Worm (Caenorhabditis elegans) whole organism, L1 larva: ENCODE measurements around the gene tgn-38.

Experiments
- C34B4.2 ChIP-seq: sonication (generic microtip); optimal IDR thresholded peaks from 2 replicates; lab custom pipeline; 2017; ENCODE audit warnings: mild to moderate bottlenecking, missing genetic modification characterization, missing compliant biosample characterization
- F16B12.6 ChIP-seq: fragments of 150-350 bp; optimal IDR thresholded peaks from 2 replicates; lab custom pipeline; 2014; ENCODE audit warnings: missing biosample characterization, missing genetic modification characterization
- Y116A8C.19 ChIP-seq: sonication (generic microtip); optimal IDR thresholded peaks from 2 replicates; lab custom pipeline; 2016; ENCODE audit warnings: missing compliant biosample characterization, missing genetic modification characterization, borderline replicate concordance
- aly-2 ChIP-seq: fragments of 150-350 bp; optimal IDR thresholded peaks from 2 replicates; lab custom pipeline; 2014; ENCODE audit warnings: missing biosample characterization, missing genetic modification characterization
- ceh-8 ChIP-seq: fragments of 200-800 bp; sonication (Bioruptor generic); optimal IDR thresholded peaks from 2 replicates; lab custom pipeline; 2018; ENCODE audit warnings: mild to moderate bottlenecking, missing genetic modification characterization, moderate library complexity, missing compliant biosample characterization
- ces-1 ChIP-seq: fragments of 150-350 bp; optimal IDR thresholded peaks from 2 replicates; lab custom pipeline; 2014; ENCODE audit warnings: missing biosample characterization, missing genetic modification reagents, missing genetic modification characterization
- dsc-1 ChIP-seq: sonication (generic microtip); optimal IDR thresholded peaks from 2 replicates; lab custom pipeline; 2016; ENCODE audit warnings: mild to moderate bottlenecking, missing genetic modification characterization, missing compliant biosample characterization
- efl-1 ChIP-seq, 4 experiments: fragments of 150-350 bp; optimal IDR thresholded peaks in 3 of 4; peaks in 1 of 4; 1 replicate in 1 of 4; 2 replicates in 3 of 4; lab custom pipeline; 2014; ENCODE audit warnings: missing biosample characterization in 2 of 4, missing genetic modification characterization in 2 of 4, missing genetic modification reagents in 2 of 4
- egl-27 ChIP-seq, 2 experiments: fragments of 150-350 bp in 1 of 2; sonication (generic microtip); optimal IDR thresholded peaks; 3 replicates each; lab custom pipeline; 2017 to 2018; ENCODE audit warnings: missing biosample characterization in 2 of 2, missing genetic modification characterization in 2 of 2, missing genetic modification reagents in 2 of 2
- elt-3 ChIP-seq, 6 experiments: fragments of 150-350 bp in 1 of 6; sonication (generic microtip); optimal IDR thresholded peaks; 2 replicates each; lab custom pipeline; 2017 to 2018; ENCODE audit warnings: missing biosample characterization in 6 of 6, missing genetic modification characterization in 6 of 6, inconsistent platforms in 1 of 6
- fkh-10 ChIP-seq: sonication (generic microtip); optimal IDR thresholded peaks from 2 replicates; lab custom pipeline; 2017; ENCODE audit warnings: missing biosample characterization, missing genetic modification reagents, missing genetic modification characterization
- fkh-4 ChIP-seq: sonication (generic microtip); optimal IDR thresholded peaks from 2 replicates; lab custom pipeline; 2016; ENCODE audit warnings: missing compliant biosample characterization, missing genetic modification characterization, borderline replicate concordance
- fkh-8 ChIP-seq: sonication (generic microtip); optimal IDR thresholded peaks from 2 replicates; lab custom pipeline; 2016; ENCODE audit warnings: mild to moderate bottlenecking, missing genetic modification characterization, missing compliant biosample characterization
- hlh-17 ChIP-seq: fragments of 200-800 bp; sonication (Bioruptor generic); optimal IDR thresholded peaks from 2 replicates; lab custom pipeline; 2018; ENCODE audit warnings: missing genetic modification characterization, mild to moderate bottlenecking, missing compliant biosample characterization, moderate library complexity, borderline replicate concordance
- hlh-4 ChIP-seq: sonication (generic microtip); optimal IDR thresholded peaks from 2 replicates; lab custom pipeline; 2016; ENCODE audit warnings: mild to moderate bottlenecking, missing genetic modification characterization, missing compliant biosample characterization
- hpl-2 ChIP-seq: fragments of 150-350 bp; optimal IDR thresholded peaks from 2 replicates; lab custom pipeline; 2014; ENCODE audit warnings: missing biosample characterization, missing genetic modification reagents, missing genetic modification characterization
- irx-1 ChIP-seq: sonication (generic microtip); optimal IDR thresholded peaks from 2 replicates; lab custom pipeline; 2016; ENCODE audit warnings: missing genetic modification characterization, missing compliant biosample characterization
- isw-1 ChIP-seq: fragments of 200-800 bp; sonication (Bioruptor generic); IDR thresholded peaks from 2 replicates; pipeline ENCODE4 v1.3.6; 2022; ENCODE audit warnings: missing genetic modification characterization, missing compliant biosample characterization
- lin-14 ChIP-seq: fragments of 200-800 bp; sonication (Bioruptor generic); optimal IDR thresholded peaks from 2 replicates; lab custom pipeline; 2018; ENCODE audit warnings: mild to moderate bottlenecking, missing genetic modification characterization, moderate library complexity, missing compliant biosample characterization
- lin-15B ChIP-seq: fragments of 150-350 bp; sonication (generic microtip); optimal IDR thresholded peaks from 3 replicates; lab custom pipeline; 2014; ENCODE audit warnings: missing biosample characterization, missing genetic modification characterization
- lin-35 ChIP-seq, 2 experiments: fragments of 150-350 bp; optimal IDR thresholded peaks; 2 replicates each; lab custom pipeline; 2014; ENCODE audit warnings: missing biosample characterization in 2 of 2, missing genetic modification characterization in 2 of 2, missing genetic modification reagents in 2 of 2
- lir-3 ChIP-seq: sonication (generic microtip); optimal IDR thresholded peaks from 2 replicates; lab custom pipeline; 2016; ENCODE audit warnings: mild to moderate bottlenecking, missing genetic modification characterization, moderate library complexity, missing compliant biosample characterization; ENCODE audit not compliant: poor library complexity
- lsy-2 ChIP-seq, 2 experiments: fragments of 150-350 bp; optimal IDR thresholded peaks; 2 replicates each; lab custom pipeline; 2014; ENCODE audit warnings: missing biosample characterization in 2 of 2, missing genetic modification characterization in 2 of 2
- mef-2 ChIP-seq: fragments of 150-350 bp; optimal IDR thresholded peaks from 2 replicates; lab custom pipeline; 2014; ENCODE audit warnings: missing biosample characterization, missing genetic modification characterization
- nhr-11 ChIP-seq: fragments of 150-350 bp; optimal IDR thresholded peaks from 2 replicates; lab custom pipeline; 2014; ENCODE audit warnings: missing biosample characterization, missing genetic modification characterization
- nhr-12 ChIP-seq: sonication (generic microtip); optimal IDR thresholded peaks from 2 replicates; lab custom pipeline; 2017; ENCODE audit warnings: missing biosample characterization, missing genetic modification characterization
- nhr-19 ChIP-seq: fragments of 200-800 bp; sonication (Bioruptor generic); conservative IDR thresholded peaks from 2 replicates; pipeline ENCODE4 v1.3.6; 2022; ENCODE audit warnings: missing genetic modification characterization, missing compliant biosample characterization
- nhr-20 ChIP-seq: sonication (generic microtip); optimal IDR thresholded peaks from 2 replicates; lab custom pipeline; 2016; ENCODE audit warnings: mild to moderate bottlenecking, missing genetic modification characterization, missing compliant biosample characterization
- nhr-237 ChIP-seq: fragments of 150-350 bp; optimal IDR thresholded peaks from 2 replicates; lab custom pipeline; 2014; ENCODE audit warnings: missing biosample characterization, missing genetic modification characterization
- nhr-28 ChIP-seq: fragments of 150-350 bp; optimal IDR thresholded peaks from 2 replicates; lab custom pipeline; 2014; ENCODE audit warnings: missing biosample characterization, missing genetic modification characterization
- nhr-77 ChIP-seq: fragments of 150-350 bp; optimal IDR thresholded peaks from 2 replicates; lab custom pipeline; 2014; ENCODE audit warnings: missing biosample characterization, missing genetic modification characterization
- nhr-84 ChIP-seq: sonication (generic microtip); optimal IDR thresholded peaks from 2 replicates; lab custom pipeline; 2017; ENCODE audit warnings: missing biosample characterization, missing genetic modification characterization
- nhr-85 ChIP-seq: sonication (generic microtip); peaks from one replicate; lab custom pipeline; 2016; ENCODE audit warnings: missing genetic modification characterization, inconsistent platforms, missing compliant biosample characterization
- pag-3 ChIP-seq: sonication (generic microtip); optimal IDR thresholded peaks from 2 replicates; lab custom pipeline; 2017; ENCODE audit warnings: missing genetic modification characterization, mild to moderate bottlenecking, missing compliant biosample characterization, antibody characterized with exemption, borderline replicate concordance; ENCODE audit not compliant: insufficient read depth
- pax-3 ChIP-seq: fragments of 200-800 bp; sonication (Bioruptor generic); optimal IDR thresholded peaks from 2 replicates; lab custom pipeline; 2018; ENCODE audit warnings: mild to moderate bottlenecking, missing genetic modification characterization, moderate library complexity, missing compliant biosample characterization
- rnt-1 ChIP-seq: sonication (generic microtip); optimal IDR thresholded peaks from 2 replicates; lab custom pipeline; 2016; ENCODE audit warnings: mild to moderate bottlenecking, missing genetic modification characterization, moderate library complexity, missing compliant biosample characterization
- skn-1 ChIP-seq: fragments of 150-350 bp; optimal IDR thresholded peaks from 2 replicates; lab custom pipeline; 2014; ENCODE audit warnings: missing biosample characterization, missing genetic modification characterization
- snpc-4 ChIP-seq: fragments of 150-350 bp; optimal IDR thresholded peaks from 2 replicates; lab custom pipeline; 2014; ENCODE audit warnings: missing biosample characterization, missing genetic modification characterization
- snu-23 ChIP-seq: sonication (generic microtip); optimal IDR thresholded peaks from 2 replicates; lab custom pipeline; 2016; ENCODE audit warnings: missing genetic modification characterization, missing compliant biosample characterization
- sox-4 ChIP-seq: sonication (generic microtip); optimal IDR thresholded peaks from 2 replicates; lab custom pipeline; 2016; ENCODE audit warnings: missing genetic modification characterization, missing compliant biosample characterization
- sptf-1 ChIP-seq: fragments of 150-350 bp; optimal IDR thresholded peaks from 2 replicates; lab custom pipeline; 2014; ENCODE audit warnings: missing biosample characterization, missing genetic modification characterization
- sup-37 ChIP-seq: fragments of 200-800 bp; sonication (Bioruptor generic); optimal IDR thresholded peaks from 2 replicates; lab custom pipeline; 2018; ENCODE audit warnings: mild to moderate bottlenecking, missing genetic modification characterization, missing compliant biosample characterization
- swsn-7 ChIP-seq: sonication (generic microtip); optimal IDR thresholded peaks from 2 replicates; lab custom pipeline; 2016; ENCODE audit warnings: missing genetic modification characterization, missing compliant biosample characterization
- tbx-2 ChIP-seq: sonication (generic microtip); optimal IDR thresholded peaks from 2 replicates; lab custom pipeline; 2016; ENCODE audit warnings: missing genetic modification characterization, missing compliant biosample characterization
- tlp-1 ChIP-seq: fragments of 150-350 bp; optimal IDR thresholded peaks from 2 replicates; lab custom pipeline; 2014; ENCODE audit warnings: missing biosample characterization, missing genetic modification characterization
- unc-30 ChIP-seq: sonication (generic microtip); optimal IDR thresholded peaks from 2 replicates; lab custom pipeline; 2017; ENCODE audit warnings: missing biosample characterization, missing genetic modification characterization
- unc-62 ChIP-seq: fragments of 150-350 bp; optimal IDR thresholded peaks from 2 replicates; lab custom pipeline; 2014; ENCODE audit warnings: missing biosample characterization, missing genetic modification reagents, missing genetic modification characterization
- unc-98 ChIP-seq: fragments of 200-800 bp; sonication (Bioruptor generic); IDR thresholded peaks from 2 replicates; pipeline ENCODE4 v1.3.6; 2022; ENCODE audit warnings: missing genetic modification characterization, missing compliant biosample characterization
- xbp-1 ChIP-seq: sonication (generic microtip); optimal IDR thresholded peaks from 2 replicates; lab custom pipeline; 2016; ENCODE audit warnings: missing genetic modification characterization, missing compliant biosample characterization
- zag-1 ChIP-seq: fragments of 150-350 bp; optimal IDR thresholded peaks from 2 replicates; lab custom pipeline; 2014; ENCODE audit warnings: missing biosample characterization, missing genetic modification characterization
- zip-4 ChIP-seq: fragments of 200-800 bp; sonication (Bioruptor generic); optimal IDR thresholded peaks from 2 replicates; lab custom pipeline; 2018; ENCODE audit warnings: mild to moderate bottlenecking, missing genetic modification characterization, moderate library complexity, missing compliant biosample characterization
- ztf-11 ChIP-seq, 2 experiments: sonication (generic microtip); optimal IDR thresholded peaks; 2 replicates each; lab custom pipeline; 2016 to 2017; ENCODE audit warnings: missing genetic modification characterization in 2 of 2, missing biosample characterization in 1 of 2, missing compliant biosample characterization in 1 of 2

tgn-38 gene

DNA sequence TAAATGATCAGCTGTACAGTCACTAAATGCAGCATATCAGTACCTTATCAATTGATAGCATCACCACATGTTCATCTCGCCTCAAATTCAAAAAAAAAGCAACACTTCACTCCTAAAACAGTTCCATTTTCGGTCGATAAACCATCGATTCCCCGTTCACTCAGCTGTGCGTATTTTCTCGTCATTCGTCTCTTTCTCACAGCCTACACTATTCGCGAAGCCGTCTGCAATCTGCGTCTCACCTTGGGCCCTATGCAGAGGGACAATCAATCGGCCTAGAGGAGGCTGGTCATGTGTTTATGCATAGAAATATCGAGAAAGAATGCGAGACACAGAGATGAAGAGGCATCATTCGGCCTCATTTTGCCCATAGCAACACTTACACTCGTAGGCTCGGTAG, 3.4 kb upstream of the tgn-38 start (continued):
- TF ChIP-seq unc-98 (GFP tag; lab: Robert Waterston, UW) = no peak
- no peak for TF ChIP-seq ceh-8 (GFP tag; lab: Kevin White, UChicago)
- peak; percentile 93 for TF ChIP-seq nhr-85 (tag; lab: Kevin White, UChicago)
- TF ChIP-seq snpc-4 (tag; lab: Kevin White, UChicago) = no peak
- TF ChIP-seq F16B12.6 = peak; percentile 67
- TF ChIP-seq lin-14 (GFP tag; lab: Kevin White, UChicago) = peak; percentile 95
- TF ChIP-seq hlh-4 (tag; lab: Kevin White, UChicago) = no peak
- TF ChIP-seq fkh-8 (tag; lab: Kevin White, UChicago) = peak; percentile 83
- TF ChIP-seq efl-1 (optimal IDR thresholded peaks at IDR 0.05; lab: Kevin White, UChicago) = peak; percentile 79 to 82
- peak; percentile 67 to 92 for TF ChIP-seq efl-1 (GFP tag; optimal IDR thresholded peaks at IDR 0.05 in 1 of 2; lab: Kevin White, UChicago)
- no peak for TF ChIP-seq unc-30 (tag; lab: Kevin White, UChicago)
- no peak for TF ChIP-seq fkh-10 (GFP tag; lab: Kevin White, UChicago)
- peak; percentile 69 for TF ChIP-seq nhr-11 (tag; lab: Kevin White, UChicago)
- peak; percentile 47 for TF ChIP-seq nhr-237 (tag; lab: Kevin White, UChicago)
- no peak for TF ChIP-seq ces-1 (GFP tag; lab: Kevin White, UChicago)
- TF ChIP-seq sup-37 = no peak
- TF ChIP-seq hpl-2 (GFP tag; lab: Kevin White, UChicago) = no peak
- TF ChIP-seq lin-15B = peak; percentile 29
- no peak for TF ChIP-seq egl-27 (tag; optimal IDR thresholded peaks at IDR 0.05; lab: Kevin White, UChicago)
- peak; percentile 66 for TF ChIP-seq dsc-1 (tag; lab: Kevin White, UChicago)
- no peak for TF ChIP-seq tlp-1
- TF ChIP-seq zip-4 (GFP tag; lab: Kevin White, UChicago) = no peak
- TF ChIP-seq irx-1 = peak; percentile 32
- TF ChIP-seq sptf-1 = no peak
- peak; percentile 95 for TF ChIP-seq snu-23
- TF ChIP-seq lir-3 (tag; lab: Kevin White, UChicago) = peak; percentile 68
- peak; percentile 54; the same call in 1 of the 2 replicates for TF ChIP-seq isw-1
- peak; percentile 87 for TF ChIP-seq swsn-7 (tag; lab: Kevin White, UChicago)
- peak in 1 of 2 experiments; percentile 55 for TF ChIP-seq ztf-11 (tag; optimal IDR thresholded peaks at IDR 0.05; lab: Kevin White, UChicago)
- TF ChIP-seq lin-35 (GFP tag; optimal IDR thresholded peaks at IDR 0.05; lab: Kevin White, UChicago) = peak; percentile 62 to 86
- no peak for TF ChIP-seq unc-62 (GFP tag; lab: Kevin White, UChicago)
- no peak for TF ChIP-seq aly-2 (tag; lab: Kevin White, UChicago)
- no peak for TF ChIP-seq nhr-28 (tag; lab: Kevin White, UChicago)
- peak; percentile 72 for TF ChIP-seq tbx-2 (tag; lab: Kevin White, UChicago)
- peak; percentile 80 for TF ChIP-seq skn-1 (tag; lab: Kevin White, UChicago)
- no peak for TF ChIP-seq zag-1
- TF ChIP-seq rnt-1 = peak; percentile 68
- TF ChIP-seq nhr-84 (tag; lab: Kevin White, UChicago) = no peak
- peak; percentile 75 for TF ChIP-seq xbp-1
- TF ChIP-seq sox-4 (tag; lab: Kevin White, UChicago) = no peak
- no peak for TF ChIP-seq hlh-17 (GFP tag; lab: Kevin White, UChicago)
- TF ChIP-seq nhr-12 (tag; lab: Kevin White, UChicago) = no peak
- TF ChIP-seq pag-3 (tag; lab: Kevin White, UChicago) = no peak
- TF ChIP-seq nhr-77 (tag; lab: Kevin White, UChicago) = peak; percentile 63
- no peak for TF ChIP-seq Y116A8C.19 (tag; lab: Kevin White, UChicago)
- TF ChIP-seq nhr-20 (tag; lab: Kevin White, UChicago) = peak; percentile 93
- no peak for TF ChIP-seq fkh-4 (tag; lab: Kevin White, UChicago)
- TF ChIP-seq elt-3 (tag; optimal IDR thresholded peaks at IDR 0.05; lab: Kevin White, UChicago) = peak in 2 of 6 experiments; percentile 71 to 80
- peak; percentile 72 to 83 for TF ChIP-seq lsy-2 (tag; optimal IDR thresholded peaks at IDR 0.05; lab: Kevin White, UChicago)
- no peak for TF ChIP-seq C34B4.2 (tag; lab: Kevin White, UChicago)
- peak; percentile 36 for TF ChIP-seq pax-3
- TF ChIP-seq mef-2 (tag; lab: Kevin White, UChicago) = no peak
- TF ChIP-seq nhr-19 (GFP tag; lab: Robert Waterston, UW) = peak; percentile 73
